Worm (Caenorhabditis elegans) whole organism, L4/young adult: ENCODE measurements around the gene psa-3.

Source experiments
- W03F9.2 ChIP-seq: fragments of 150-350 bp; optimal IDR thresholded peaks from 2 replicates; lab custom pipeline; 2014; ENCODE audit warnings: missing biosample characterization, missing genetic modification characterization
- dao-5 ChIP-seq: sonication (generic microtip); optimal IDR thresholded peaks from 2 replicates; lab custom pipeline; 2016; ENCODE audit warnings: missing genotype, missing genetic modification characterization, moderate library complexity, missing compliant biosample characterization
- him-1 ChIP-seq: sonication (generic microtip); optimal IDR thresholded peaks from 2 replicates; lab custom pipeline; 2016; ENCODE audit warnings: missing genotype, missing genetic modification reagents, missing genetic modification characterization, missing compliant biosample characterization

DNA sequence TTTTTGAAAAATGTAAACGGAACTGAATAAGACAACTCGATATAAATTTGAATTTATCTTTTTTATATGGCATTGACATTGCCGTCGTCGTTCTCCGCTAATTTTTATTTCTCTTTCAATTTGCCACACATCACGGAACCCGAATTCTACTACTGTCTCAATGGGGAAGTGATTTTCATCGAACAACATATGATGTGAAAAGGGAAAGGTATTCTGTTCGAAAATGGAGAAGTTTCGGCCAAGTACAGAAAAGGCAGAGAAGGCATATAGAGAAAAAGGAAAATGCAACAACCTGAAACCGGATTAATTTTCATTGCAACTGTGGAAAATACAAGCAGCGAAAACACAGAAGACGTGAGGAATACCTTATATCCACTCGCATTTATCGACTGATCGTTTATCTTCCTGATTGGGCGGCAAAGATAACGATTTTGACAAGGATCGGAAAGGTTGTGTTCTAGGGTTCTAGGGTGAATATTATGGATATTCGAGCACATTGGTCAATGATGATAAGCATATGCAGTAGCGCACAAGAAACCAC is 33.0 kb upstream of the psa-3 start:
- TF ChIP-seq dao-5 (tag; lab: Kevin White, UChicago): no peak
- no peak for TF ChIP-seq him-1 (tag; lab: Kevin White, UChicago)
- TF ChIP-seq W03F9.2 (tag; lab: Kevin White, UChicago): no peak
